Worm (Caenorhabditis elegans) whole organism, L2 larva: ENCODE results near the gene sra-8.

Experiments used
- ama-1 ChIP-seq: fragments of 150-350 bp; optimal IDR thresholded peaks from 2 replicates; lab custom pipeline; 2018; ENCODE audit warnings: inconsistent platforms
- elt-1 ChIP-seq: fragments of 150-350 bp; optimal IDR thresholded peaks from 2 replicates; lab custom pipeline; 2014; ENCODE audit warnings: missing biosample characterization, missing genetic modification characterization
- gmeb-1 ChIP-seq: fragments of 150-350 bp; optimal IDR thresholded peaks from 2 replicates; lab custom pipeline; 2014; ENCODE audit warnings: missing biosample characterization, missing genetic modification characterization
- lin-39 ChIP-seq: fragments of 150-350 bp; optimal IDR thresholded peaks from 2 replicates; lab custom pipeline; 2014; ENCODE audit warnings: missing biosample characterization, missing genetic modification reagents, missing genetic modification characterization
- nhr-11 ChIP-seq: fragments of 150-350 bp; optimal IDR thresholded peaks from 2 replicates; lab custom pipeline; 2014; ENCODE audit warnings: missing biosample characterization, missing genetic modification characterization
- nhr-237 ChIP-seq: fragments of 150-350 bp; optimal IDR thresholded peaks from 2 replicates; lab custom pipeline; 2014; ENCODE audit warnings: missing biosample characterization, missing genetic modification characterization
- snpc-4 ChIP-seq: fragments of 150-350 bp; optimal IDR thresholded peaks from 2 replicates; lab custom pipeline; 2014; ENCODE audit warnings: missing biosample characterization, missing genetic modification characterization
- unc-39 ChIP-seq: fragments of 150-350 bp; optimal IDR thresholded peaks from 2 replicates; lab custom pipeline; 2014; ENCODE audit warnings: missing biosample characterization, missing genetic modification characterization

- TF ChIP-seq gmeb-1 (tag; lab: Kevin White, UChicago) (no peak), nhr-237 (tag; lab: Kevin White, UChicago) (no peak), ama-1 (no peak), unc-39 (tag; lab: Kevin White, UChicago) (no peak), snpc-4 (tag; lab: Kevin White, UChicago) (no peak), elt-1 (tag; lab: Kevin White, UChicago) (no peak), lin-39 (tag; lab: Kevin White, UChicago) (no peak), nhr-11 (tag; lab: Kevin White, UChicago) (no peak)
These were observed 40.1 kb downstream of the sra-8 start for ce11 chrII:9577630-9578029.
